Worm (Caenorhabditis elegans): Measurements from ENCODE around the gene cnc-9.

The cnc-9 gene

DNA sequence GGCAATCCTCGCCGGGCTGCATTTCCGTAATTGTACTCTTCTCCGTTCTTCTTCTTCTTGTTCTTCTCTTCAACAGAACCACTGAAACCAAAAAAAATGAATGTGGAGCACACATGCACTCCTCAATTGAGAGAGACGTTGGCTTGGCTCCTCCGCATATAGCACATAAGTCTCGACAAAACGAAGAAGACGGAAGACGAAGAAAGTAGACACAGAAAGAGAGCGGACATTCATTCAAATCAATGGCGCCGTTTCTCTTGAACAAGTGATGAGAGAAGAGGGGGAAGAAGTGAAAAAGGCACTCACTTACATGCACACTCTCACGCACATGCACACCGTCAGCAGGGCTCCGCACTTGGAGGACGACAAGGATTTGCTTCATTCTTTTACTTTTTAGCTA is 37.5 kb upstream of the cnc-9 start, which contains the start of gene F25E5.9 (continued):
- TF ChIP-seq Y48G9A.11 (GFP tag; IDR thresholded peaks at IDR 0.05) = no peak
- no peak for TF ChIP-seq daf-12 (tag; optimal IDR thresholded peaks at IDR 0.05)
- TF ChIP-seq skn-1 (tag; optimal IDR thresholded peaks at IDR 0.05) = no peak
- no peak for TF ChIP-seq ceh-44 (GFP tag; IDR thresholded peaks at IDR 0.05)
- no peak for TF ChIP-seq fos-1 (tag; optimal IDR thresholded peaks at IDR 0.05)
- TF ChIP-seq F37D6.2 (tag; optimal IDR thresholded peaks at IDR 0.05) = no peak
- TF ChIP-seq aha-1 (tag) = no peak
- TF ChIP-seq ama-1 (optimal IDR thresholded peaks at IDR 0.05) = no peak
- peak; percentile 61 for TF ChIP-seq ctbp-1 (GFP tag; IDR thresholded peaks at IDR 0.05)
- no peak for TF ChIP-seq nhr-42 (GFP tag; IDR thresholded peaks at IDR 0.05)
- TF ChIP-seq arid-1 (GFP tag; conservative IDR thresholded peaks at IDR 0.05) = no peak
- TF ChIP-seq jun-1 (tag; optimal IDR thresholded peaks at IDR 0.05) = no peak
- TF ChIP-seq Y5F2A.4 (GFP tag; optimal IDR thresholded peaks at IDR 0.05) = no peak
- TF ChIP-seq lin-39 (tag; optimal IDR thresholded peaks at IDR 0.05) = no peak
- no peak for TF ChIP-seq nhr-41 (GFP tag; IDR thresholded peaks at IDR 0.05)
- TF ChIP-seq rbr-2 (tag; optimal IDR thresholded peaks at IDR 0.05) = peak; percentile 28
- no peak for TF ChIP-seq ceh-82 (tag; optimal IDR thresholded peaks at IDR 0.05)
- no peak for TF ChIP-seq zfp-3 (GFP tag; conservative IDR thresholded peaks at IDR 0.05)
- TF ChIP-seq R02D3.7 (tag; optimal IDR thresholded peaks at IDR 0.05) = no peak
- no peak for TF ChIP-seq lir-3 (tag; optimal IDR thresholded peaks at IDR 0.05)
- TF ChIP-seq nhr-6 (tag; optimal IDR thresholded peaks at IDR 0.05) = peak; percentile 2
- TF ChIP-seq egl-27 (tag; optimal IDR thresholded peaks at IDR 0.05) = no peak
- TF ChIP-seq hmg-1.1 (GFP tag; IDR thresholded peaks at IDR 0.05) = peak; percentile 67
- TF ChIP-seq daf-19 (GFP tag; conservative IDR thresholded peaks at IDR 0.05) = no peak
- TF ChIP-seq hlh-30 (tag; optimal IDR thresholded peaks at IDR 0.05; ENCODE audit: insufficient read depth) = peak; percentile 20
- TF ChIP-seq ZK546.5 (tag; optimal IDR thresholded peaks at IDR 0.05) = no peak
- TF ChIP-seq Y75B8A.6 (GFP tag; IDR thresholded peaks at IDR 0.05) = no peak
- TF ChIP-seq nhr-102 (tag; optimal IDR thresholded peaks at IDR 0.05) = no peak
- no peak for TF ChIP-seq mdt-29 (GFP tag; IDR thresholded peaks at IDR 0.05)
- no peak for TF ChIP-seq zip-2 (tag; optimal IDR thresholded peaks at IDR 0.05)
- TF ChIP-seq tra-1 (GFP tag; IDR thresholded peaks at IDR 0.05) = 0 out of 2 replicates have a peak, but pooled peaks have one; percentile 11
- TF ChIP-seq hif-1 (tag; optimal IDR thresholded peaks at IDR 0.05) = peak in 1 of 2 experiments; percentile 3
- peak in 1 of 2 experiments; percentile 33 for TF ChIP-seq unc-62 (GFP tag; optimal IDR thresholded peaks at IDR 0.05 in 1 of 2)
- TF ChIP-seq unc-62 (tag; optimal IDR thresholded peaks at IDR 0.05) = no peak
- TF ChIP-seq mxl-2 (GFP tag; conservative IDR thresholded peaks at IDR 0.05) = no peak
- TF ChIP-seq cey-2 (tag; optimal IDR thresholded peaks at IDR 0.05; ENCODE audit: borderline replicate concordance, insufficient read depth) = no peak
- no peak for TF ChIP-seq dve-1 (tag; optimal IDR thresholded peaks at IDR 0.05; ENCODE audit: insufficient read depth)
- TF ChIP-seq mxl-3 (GFP tag; optimal IDR thresholded peaks at IDR 0.05) = peak; percentile 16
- no peak for TF ChIP-seq T20F7.1 (GFP tag; optimal IDR thresholded peaks at IDR 0.05)
- no peak for TF ChIP-seq madf-5 (GFP tag; IDR thresholded peaks at IDR 0.05)
- TF ChIP-seq F26F4.8 (GFP tag; conservative IDR thresholded peaks at IDR 0.05) = no peak
- no peak for TF ChIP-seq ZK337.2 (GFP tag; IDR thresholded peaks at IDR 0.05)
- no peak for TF ChIP-seq F44E2.7 (GFP tag; IDR thresholded peaks at IDR 0.05)
- no peak for TF ChIP-seq daf-16 (GFP tag; optimal IDR thresholded peaks at IDR 0.05)
- TF ChIP-seq daf-16 (tag; optimal IDR thresholded peaks at IDR 0.05) = no peak
- TF ChIP-seq dmd-8 (GFP tag; IDR thresholded peaks at IDR 0.05) = no peak
- TF ChIP-seq sdz-12 (GFP tag; optimal IDR thresholded peaks at IDR 0.05) = no peak
- TF ChIP-seq mep-1 (tag; optimal IDR thresholded peaks at IDR 0.05) = no peak
- TF ChIP-seq nhr-11 (tag; optimal IDR thresholded peaks at IDR 0.05) = no peak
- TF ChIP-seq aly-2 (tag; optimal IDR thresholded peaks at IDR 0.05) = no peak
- TF ChIP-seq D1046.2 (GFP tag; IDR thresholded peaks at IDR 0.05) = 0 out of 2 replicates have a peak, but pooled peaks have one; percentile 40
- peak in 1 of 2 experiments; percentile 22 for TF ChIP-seq mdl-1 (tag; optimal IDR thresholded peaks at IDR 0.05)
- TF ChIP-seq snpc-1.2 (GFP tag; IDR thresholded peaks at IDR 0.05) = no peak

Data from whole organism, L4 larva.